Fruit fly (Drosophila melanogaster) whole organism, prepupa: ENCODE results near the gene SoxN.

Experiments used
- Blimp-1 ChIP-seq: fragments of 200-800 bp; sonication (Bioruptor generic); optimal IDR thresholded peaks from 3 replicates; lab custom pipeline; 2017; ENCODE audit warnings: missing biosample characterization, missing genetic modification characterization, mild to moderate bottlenecking, moderate library complexity, missing genetic modification reagents
- CG11294 ChIP-seq: fragments of 200-800 bp; sonication (Bioruptor generic); IDR thresholded peaks from 2 replicates; pipeline ENCODE4 v1.3.6; 2022; ENCODE audit warnings: missing biosample characterization, missing genetic modification characterization
- CG11902 ChIP-seq: fragments of 200-800 bp; sonication (Bioruptor generic); optimal IDR thresholded peaks from 3 replicates; lab custom pipeline; 2016; ENCODE audit warnings: missing biosample characterization, missing genetic modification characterization
- CG16779 ChIP-seq: fragments of 200-800 bp; sonication (Bioruptor generic); optimal IDR thresholded peaks from 3 replicates; lab custom pipeline; 2017; ENCODE audit warnings: missing biosample characterization, mild to moderate bottlenecking, missing genetic modification characterization
- CG6808 ChIP-seq: fragments of 200-800 bp; sonication (Bioruptor generic); optimal IDR thresholded peaks from 3 replicates; lab custom pipeline; 2017; ENCODE audit warnings: missing biosample characterization, missing genetic modification characterization, mild to moderate bottlenecking, moderate library complexity, missing genetic modification reagents
- Eip75B ChIP-seq: fragments of 200-800 bp; sonication (Bioruptor generic); optimal IDR thresholded peaks from 3 replicates; lab custom pipeline; 2016; ENCODE audit warnings: missing biosample characterization, missing genetic modification characterization
- Ets21C ChIP-seq: fragments of 200-800 bp; sonication (Bioruptor generic); optimal IDR thresholded peaks from 3 replicates; lab custom pipeline; 2016; ENCODE audit warnings: missing biosample characterization, missing genetic modification characterization
- Hr39 ChIP-seq: fragments of 200-800 bp; sonication (Bioruptor generic); optimal IDR thresholded peaks from 2 replicates; lab custom pipeline; 2016; ENCODE audit warnings: missing biosample characterization, missing genetic modification characterization
- fd59A ChIP-seq: fragments of 200-800 bp; sonication (Bioruptor generic); optimal IDR thresholded peaks from 2 replicates; lab custom pipeline; 2017; ENCODE audit warnings: missing biosample characterization, mild to moderate bottlenecking, missing genetic modification characterization, missing genetic modification reagents
- net ChIP-seq: fragments of 200-800 bp; sonication (Bioruptor generic); optimal IDR thresholded peaks from 3 replicates; lab custom pipeline; 2016; ENCODE audit warnings: missing biosample characterization, missing genetic modification characterization

dm6 chr2L:8871677-8872076 lies 46.2 kb downstream of the SoxN start:
- TF ChIP-seq CG11902 (no peak), fd59A (no peak), Blimp-1 (GFP tag; lab: Kevin White, UChicago) (no peak), Hr39 (GFP tag; lab: Kevin White, UChicago) (no peak), CG6808 (no peak), Ets21C (GFP tag; lab: Kevin White, UChicago) (no peak), Eip75B (GFP tag; lab: Kevin White, UChicago) (no peak), CG16779 (tag; lab: Kevin White, UChicago) (no peak), net (GFP tag; lab: Kevin White, UChicago) (no peak), CG11294 (GFP tag; lab: Robert Waterston, UW) (no peak)
